Fruit fly (Drosophila melanogaster) whole organism, wandering third instar larva: Measurements from ENCODE around the gene Sfxn2.

Source experiments
- Abd-B ChIP-seq: fragments of >200 bp; optimal IDR thresholded peaks from 2 replicates; lab custom pipeline; 2017; ENCODE audit warnings: missing biosample characterization, missing genetic modification characterization
- CG32264 ChIP-seq: fragments of 200-800 bp; sonication (Bioruptor generic); optimal IDR thresholded peaks from 2 replicates; lab custom pipeline; 2016; ENCODE audit warnings: missing biosample characterization, missing genetic modification characterization
- CG9705 ChIP-seq: fragments of 200-800 bp; sonication (Bioruptor generic); optimal IDR thresholded peaks from 2 replicates; lab custom pipeline; 2018; ENCODE audit warnings: missing biosample characterization, mild to moderate bottlenecking, missing genetic modification characterization
- CrebA ChIP-seq: fragments of 200-800 bp; sonication (Bioruptor generic); optimal IDR thresholded peaks from 2 replicates; lab custom pipeline; 2016; ENCODE audit warnings: missing biosample characterization, mild to moderate bottlenecking, missing genetic modification characterization, borderline replicate concordance
- Dfd ChIP-seq: fragments of >200 bp; optimal IDR thresholded peaks from 2 replicates; lab custom pipeline; 2017; ENCODE audit warnings: missing biosample characterization, missing genetic modification characterization
- Dif ChIP-seq: fragments of 200-275, 200-300 bp; sonication (Bioruptor generic); optimal IDR thresholded peaks from 2 replicates; lab custom pipeline; 2018; ENCODE audit warnings: missing biosample characterization, missing genetic modification characterization; ENCODE audit not compliant: partially characterized antibody
- GATAd ChIP-seq: sonication (Bioruptor generic); optimal IDR thresholded peaks from 2 replicates; lab custom pipeline; 2016; ENCODE audit warnings: missing biosample characterization, missing genetic modification characterization
- HLH106 ChIP-seq: fragments of 200-800 bp; optimal IDR thresholded peaks from 3 replicates; lab custom pipeline; 2019; ENCODE audit warnings: missing biosample characterization, mild to moderate bottlenecking, missing genetic modification characterization, moderate library complexity
- Hnf4 ChIP-seq: fragments of 200-800 bp; sonication (Bioruptor generic); optimal IDR thresholded peaks from 2 replicates; lab custom pipeline; 2016; ENCODE audit warnings: missing biosample characterization, mild to moderate bottlenecking, missing genetic modification characterization
- Hr78 ChIP-seq: fragments of >200 bp; optimal IDR thresholded peaks from 2 replicates; lab custom pipeline; 2017; ENCODE audit warnings: missing biosample characterization, missing genetic modification characterization
- Hr83 ChIP-seq: fragments of 200-300 bp; sonication (Bioruptor generic); optimal IDR thresholded peaks from 2 replicates; lab custom pipeline; 2016; ENCODE audit warnings: missing biosample characterization, mild to moderate bottlenecking, missing genetic modification characterization, moderate library complexity; ENCODE audit not compliant: poor library complexity, severe bottlenecking
- Jra ChIP-seq: sonication (Bioruptor generic); optimal IDR thresholded peaks from 2 replicates; lab custom pipeline; 2016; ENCODE audit warnings: missing biosample characterization, missing genetic modification characterization
- Mio ChIP-seq: sonication (Bioruptor generic); optimal IDR thresholded peaks from 2 replicates; lab custom pipeline; 2016; ENCODE audit warnings: missing biosample characterization, missing genetic modification characterization
- Myc ChIP-seq: fragments of >200 bp; optimal IDR thresholded peaks from 2 replicates; lab custom pipeline; 2017
- N ChIP-seq: fragments of >200 bp; optimal IDR thresholded peaks from 2 replicates; lab custom pipeline; 2018; ENCODE audit warnings: missing biosample characterization, missing external identifiers, missing genetic modification characterization
- OdsH ChIP-seq: fragments of 200-800 bp; sonication (Bioruptor generic); optimal IDR thresholded peaks from 2 replicates; lab custom pipeline; 2016; ENCODE audit warnings: missing biosample characterization, mild to moderate bottlenecking, missing genetic modification characterization
- Rel ChIP-seq, 2 experiments: fragments of 200-800 bp; sonication (Bioruptor generic) in 1 of 2; optimal IDR thresholded peaks; 2 replicates in 1 of 2; 3 replicates in 1 of 2; lab custom pipeline; 2016 to 2019; ENCODE audit warnings: mild to moderate bottlenecking in 2 of 2, missing biosample characterization in 2 of 2, missing genetic modification characterization in 2 of 2, moderate library complexity in 1 of 2
- Sp1 ChIP-seq: fragments of 200-800 bp; sonication (Bioruptor generic); optimal IDR thresholded peaks from 3 replicates; lab custom pipeline; 2019; ENCODE audit warnings: missing biosample characterization, mild to moderate bottlenecking, missing genetic modification characterization, moderate library complexity
- Vsx2 ChIP-seq: fragments of 200-300, 225-300 bp; sonication (Bioruptor generic); optimal IDR thresholded peaks from 2 replicates; lab custom pipeline; 2018; ENCODE audit warnings: missing biosample characterization, missing genetic modification characterization; ENCODE audit not compliant: partially characterized antibody
- br ChIP-seq: fragments of 200-800 bp; sonication (Bioruptor generic); optimal IDR thresholded peaks from 2 replicates; lab custom pipeline; 2016; ENCODE audit warnings: missing biosample characterization, missing genetic modification characterization
- brk ChIP-seq: fragments of 200-800 bp; sonication (Bioruptor generic); optimal IDR thresholded peaks from 2 replicates; lab custom pipeline; 2016; ENCODE audit warnings: missing biosample characterization, mild to moderate bottlenecking, missing genetic modification characterization
- dl ChIP-seq, 2 experiments: fragments of 175-275, 200-275 bp in 1 of 2; fragments of 200-275 bp in 1 of 2; sonication (Bioruptor generic); optimal IDR thresholded peaks; lab custom pipeline; 2018; ENCODE audit warnings: mild to moderate bottlenecking in 2 of 2, missing biosample characterization in 2 of 2, missing genetic modification characterization in 2 of 2, moderate library complexity in 2 of 2; ENCODE audit not compliant: partially characterized antibody in 2 of 2, insufficient read depth in 1 of 2
- dmrt93B ChIP-seq: fragments of 200-800 bp; sonication (Bioruptor generic); optimal IDR thresholded peaks from 2 replicates; lab custom pipeline; 2018; ENCODE audit warnings: missing biosample characterization, mild to moderate bottlenecking, missing genetic modification characterization
- dsf ChIP-seq: sonication (Bioruptor generic); optimal IDR thresholded peaks from 2 replicates; lab custom pipeline; 2016; ENCODE audit warnings: missing biosample characterization, missing genetic modification characterization, borderline replicate concordance
- ey ChIP-seq: fragments of 200-800 bp; sonication (Bioruptor generic); optimal IDR thresholded peaks from 2 replicates; lab custom pipeline; 2016; ENCODE audit warnings: missing biosample characterization, missing genetic modification characterization
- foxo ChIP-seq, 2 experiments: fragments of 200-800 bp; sonication (Bioruptor generic); optimal IDR thresholded peaks; 2 replicates in 1 of 2; 3 replicates in 1 of 2; lab custom pipeline; 2016 to 2017; ENCODE audit warnings: missing biosample characterization in 2 of 2, missing genetic modification characterization in 2 of 2
- fru ChIP-seq: fragments of 200-800 bp; sonication (Bioruptor generic); optimal IDR thresholded peaks from 3 replicates; lab custom pipeline; 2016; ENCODE audit warnings: missing biosample characterization, mild to moderate bottlenecking, missing genetic modification characterization
- h ChIP-seq: fragments of 200-800 bp; sonication (Bioruptor generic); optimal IDR thresholded peaks from 3 replicates; lab custom pipeline; 2016; ENCODE audit warnings: missing biosample characterization, mild to moderate bottlenecking, missing genetic modification characterization
- jim ChIP-seq: fragments of 175-275, 200-325 bp; sonication (Bioruptor generic); optimal IDR thresholded peaks from 2 replicates; lab custom pipeline; 2016; ENCODE audit warnings: missing biosample characterization, mild to moderate bottlenecking, missing genetic modification characterization
- lola ChIP-seq: fragments of >200 bp; optimal IDR thresholded peaks from 2 replicates; lab custom pipeline; 2017; ENCODE audit warnings: missing biosample characterization, missing genetic modification characterization
- pan ChIP-seq: fragments of >200 bp; optimal IDR thresholded peaks from 2 replicates; lab custom pipeline; 2017
- psq ChIP-seq: fragments of 200-800 bp; sonication (Bioruptor generic); optimal IDR thresholded peaks from 3 replicates; lab custom pipeline; 2017; ENCODE audit warnings: missing biosample characterization, mild to moderate bottlenecking, missing genetic modification characterization, moderate library complexity
- rgr ChIP-seq: fragments of 200-800 bp; sonication (Bioruptor generic); optimal IDR thresholded peaks from 3 replicates; lab custom pipeline; 2016; ENCODE audit warnings: missing biosample characterization, mild to moderate bottlenecking, missing genetic modification characterization
- sage ChIP-seq: fragments of 200-800 bp; sonication (Bioruptor generic); optimal IDR thresholded peaks from 2 replicates; lab custom pipeline; 2016; ENCODE audit warnings: missing biosample characterization, mild to moderate bottlenecking, missing genetic modification characterization
- sv ChIP-seq: fragments of 200-800 bp; sonication (Bioruptor generic); optimal IDR thresholded peaks from 3 replicates; lab custom pipeline; 2016; ENCODE audit warnings: missing biosample characterization, missing genetic modification characterization
- tai ChIP-seq: sonication (Bioruptor generic); optimal IDR thresholded peaks from 2 replicates; lab custom pipeline; 2016; ENCODE audit warnings: missing biosample characterization, missing genetic modification characterization
- usp ChIP-seq: fragments of >200 bp; optimal IDR thresholded peaks from 2 replicates; lab custom pipeline; 2017; ENCODE audit warnings: missing biosample characterization, missing genetic modification characterization
- woc ChIP-seq: sonication (Bioruptor generic); optimal IDR thresholded peaks from 2 replicates; lab custom pipeline; 2016; ENCODE audit warnings: missing biosample characterization, mild to moderate bottlenecking, missing genetic modification characterization

Sfxn2 gene

dm6 chr3L:19055064-19055463, 7.9 kb upstream of the Sfxn2 start:
- TF ChIP-seq sage (GFP tag; lab: Kevin White, UChicago) (no peak), rgr (peak; percentile 45), GATAd (GFP tag; lab: Kevin White, UChicago) (no peak), HLH106 (tag; lab: Kevin White, UChicago) (peak; percentile 29), sv (no peak), brk (GFP tag; lab: Kevin White, UChicago) (no peak), woc (GFP tag; lab: Kevin White, UChicago) (peak; percentile 14), fru (GFP tag; lab: Kevin White, UChicago) (peak; percentile 16), h (GFP tag; lab: Kevin White, UChicago) (peak; percentile 44), Mio (GFP tag; lab: Kevin White, UChicago) (no peak), ey (GFP tag; lab: Kevin White, UChicago) (peak; percentile 8), psq (GFP tag; lab: Kevin White, UChicago) (peak; percentile 39), Sp1 (peak; percentile 46), foxo (GFP tag; optimal IDR thresholded peaks at IDR 0.05; lab: Kevin White, UChicago) (peak in 1 of 2 experiments; percentile 36), OdsH (GFP tag; lab: Kevin White, UChicago) (peak; percentile 48), Hr83 (GFP tag; lab: Kevin White, UChicago) (no peak), tai (GFP tag; lab: Kevin White, UChicago) (no peak), N (GFP tag; lab: Kevin White, UChicago) (no peak)

DNA sequence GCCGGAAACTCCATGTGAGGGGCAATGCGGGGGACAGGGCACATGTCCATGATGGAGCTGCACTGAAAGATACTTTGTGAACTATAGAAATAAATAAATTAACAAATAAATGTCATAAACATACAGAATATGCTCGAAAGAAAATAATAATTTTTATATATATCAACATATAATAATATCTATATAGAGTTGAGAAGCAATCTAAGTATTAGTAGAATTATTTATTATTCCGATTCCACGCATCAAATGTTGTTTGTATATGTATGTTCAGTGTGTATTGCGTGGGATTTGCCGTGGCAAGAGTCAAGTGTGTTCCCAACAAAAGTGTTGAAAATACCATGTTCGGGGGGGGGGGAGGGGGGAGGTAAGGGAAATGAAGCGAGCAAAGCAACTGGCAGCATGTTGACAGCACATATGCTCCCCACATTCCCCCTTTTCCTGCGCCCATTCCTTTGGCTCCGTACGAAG, 6.1 kb upstream of the Sfxn2 start:
- TF ChIP-seq fru (GFP tag; lab: Kevin White, UChicago), result no peak
- no peak for TF ChIP-seq N (GFP tag; lab: Kevin White, UChicago)
- TF ChIP-seq HLH106 (tag; lab: Kevin White, UChicago), result peak; percentile 30
- TF ChIP-seq brk (GFP tag; lab: Kevin White, UChicago), result no peak
- no peak for TF ChIP-seq Vsx2 (GFP tag; lab: Kevin White, UChicago)
- TF ChIP-seq Dif (GFP tag; lab: Kevin White, UChicago), result no peak
- TF ChIP-seq Sp1, result peak; percentile 27
- no peak for TF ChIP-seq CG9705 (GFP tag; lab: Kevin White, UChicago)
- TF ChIP-seq psq (GFP tag; lab: Kevin White, UChicago), result peak; percentile 47
- TF ChIP-seq pan (lab: Kevin White, UChicago), result no peak
- TF ChIP-seq CG32264, result no peak
- no peak for TF ChIP-seq tai (GFP tag; lab: Kevin White, UChicago)
- peak; percentile 1 for TF ChIP-seq h (GFP tag; lab: Kevin White, UChicago)
- no peak for TF ChIP-seq Rel (GFP tag; optimal IDR thresholded peaks at IDR 0.05; lab: Kevin White, UChicago)
- TF ChIP-seq Rel (tag; optimal IDR thresholded peaks at IDR 0.05; lab: Kevin White, UChicago), result no peak
- no peak for TF ChIP-seq usp (GFP tag; lab: Kevin White, UChicago)
- peak; percentile 24 for TF ChIP-seq OdsH (GFP tag; lab: Kevin White, UChicago)
- no peak for TF ChIP-seq Hr78 (GFP tag; lab: Kevin White, UChicago)
- no peak for TF ChIP-seq sage (GFP tag; lab: Kevin White, UChicago)
- TF ChIP-seq ey (GFP tag; lab: Kevin White, UChicago), result no peak
- TF ChIP-seq lola (GFP tag; lab: Kevin White, UChicago), result no peak
- TF ChIP-seq Dfd (GFP tag; lab: Kevin White, UChicago), result peak; percentile 95
- no peak for TF ChIP-seq CrebA (GFP tag; lab: Kevin White, UChicago)
- TF ChIP-seq Myc, result no peak
- TF ChIP-seq Hr83 (GFP tag; lab: Kevin White, UChicago), result no peak
- TF ChIP-seq sv, result no peak
- no peak for TF ChIP-seq Mio (GFP tag; lab: Kevin White, UChicago)
- TF ChIP-seq dsf, result no peak
- no peak for TF ChIP-seq Jra (GFP tag; lab: Kevin White, UChicago)
- no peak for TF ChIP-seq jim
- TF ChIP-seq GATAd (GFP tag; lab: Kevin White, UChicago), result no peak
- peak in 1 of 2 experiments; percentile 40 for TF ChIP-seq foxo (GFP tag; optimal IDR thresholded peaks at IDR 0.05; lab: Kevin White, UChicago)
- no peak for TF ChIP-seq Abd-B
- TF ChIP-seq br (GFP tag; lab: Kevin White, UChicago), result no peak
- no peak for TF ChIP-seq dl (GFP tag; optimal IDR thresholded peaks at IDR 0.05; lab: Kevin White, UChicago; ENCODE audit: insufficient read depth in 1 of 2, partially characterized antibody in 2 of 2)
- no peak for TF ChIP-seq woc (GFP tag; lab: Kevin White, UChicago)
- TF ChIP-seq Hnf4, result no peak
- TF ChIP-seq dmrt93B (GFP tag; lab: Kevin White, UChicago), result no peak
- TF ChIP-seq rgr, result peak; percentile 19
